Fruit fly (Drosophila melanogaster) whole organism, prepupa: ENCODE data around the gene Sfp78E.

ENCODE experiments used
- CG6163 ChIP-seq: fragments of 200-800 bp; sonication (Bioruptor generic); IDR thresholded peaks from 3 replicates; pipeline ENCODE4 v1.3.6; 2022; ENCODE audit warnings: missing biosample characterization, missing genetic modification characterization
- cyc ChIP-seq: fragments of 200-800 bp; sonication (Bioruptor generic); optimal IDR thresholded peaks from 3 replicates; lab custom pipeline; 2016; ENCODE audit warnings: missing biosample characterization, missing genetic modification characterization
- lz ChIP-seq: fragments of 200-800 bp; sonication (Bioruptor generic); optimal IDR thresholded peaks from 3 replicates; lab custom pipeline; 2016; ENCODE audit warnings: missing biosample characterization, missing genetic modification characterization

- TF ChIP-seq CG6163 (GFP tag; lab: Robert Waterston, UW) (no peak), cyc (GFP tag; lab: Kevin White, UChicago) (no peak), lz (GFP tag; lab: Kevin White, UChicago) (no peak)
Measured at dm6 chr3L:21683942-21684341, at the start of gene Sfp78E.
